Worm (Caenorhabditis elegans) whole organism, L3 larva: ENCODE data around the gene ser-2.
A peak's percentile ranks its signal among the peaks of the same experiment; 100 is the strongest.

Source experiments
- ZK546.5 ChIP-seq: sonication (generic microtip); optimal IDR thresholded peaks from 2 replicates; lab custom pipeline; 2017; ENCODE audit warnings: missing biosample characterization, missing genetic modification characterization
- aly-2 ChIP-seq: fragments of 150-350 bp; optimal IDR thresholded peaks from 2 replicates; lab custom pipeline; 2014; ENCODE audit warnings: missing biosample characterization, missing genetic modification characterization
- ama-1 ChIP-seq: fragments of 150-350 bp; optimal IDR thresholded peaks from 2 replicates; lab custom pipeline; 2018
- ceh-16 ChIP-seq: sonication (generic microtip); optimal IDR thresholded peaks from 2 replicates; lab custom pipeline; 2017; ENCODE audit warnings: missing biosample characterization, missing genetic modification characterization
- ceh-9 ChIP-seq: sonication (generic microtip); optimal IDR thresholded peaks from 2 replicates; lab custom pipeline; 2018; ENCODE audit warnings: missing biosample characterization, missing genetic modification characterization
- daf-12 ChIP-seq: fragments of 150-350 bp; optimal IDR thresholded peaks from 2 replicates; lab custom pipeline; 2014; ENCODE audit warnings: missing biosample characterization, missing genetic modification reagents, missing genetic modification characterization
- egl-5 ChIP-seq: fragments of 150-350 bp; optimal IDR thresholded peaks from 2 replicates; lab custom pipeline; 2017; ENCODE audit warnings: missing biosample characterization, missing genetic modification reagents, missing genetic modification characterization, inconsistent platforms
- elt-1 ChIP-seq: fragments of 150-350 bp; optimal IDR thresholded peaks from 2 replicates; lab custom pipeline; 2014; ENCODE audit warnings: missing biosample characterization, missing genetic modification characterization
- elt-2 ChIP-seq: sonication (generic microtip); optimal IDR thresholded peaks from 2 replicates; lab custom pipeline; 2016; ENCODE audit warnings: missing genetic modification reagents, mild to moderate bottlenecking, missing genetic modification characterization, missing compliant biosample characterization
- elt-3 ChIP-seq, 3 experiments: fragments of 150-350 bp in 1 of 3; sonication (generic microtip) in 2 of 3; optimal IDR thresholded peaks; 2 replicates in 2 of 3; 4 replicates in 1 of 3; lab custom pipeline; 2014 to 2017; ENCODE audit warnings: missing biosample characterization in 3 of 3, missing genetic modification characterization in 3 of 3
- eor-1 ChIP-seq, 2 experiments: fragments of 150-350 bp; optimal IDR thresholded peaks; 2 replicates each; lab custom pipeline; 2014 to 2018; ENCODE audit warnings: missing biosample characterization in 2 of 2, missing genetic modification characterization in 2 of 2
- fkh-10 ChIP-seq: sonication (generic microtip); optimal IDR thresholded peaks from 2 replicates; lab custom pipeline; 2017; ENCODE audit warnings: missing biosample characterization, missing genetic modification reagents, missing genetic modification characterization
- fkh-2 ChIP-seq: fragments of 150-350 bp; optimal IDR thresholded peaks from 2 replicates; lab custom pipeline; 2014; ENCODE audit warnings: missing biosample characterization, missing genetic modification reagents, missing genetic modification characterization
- fos-1 ChIP-seq: fragments of 150-350 bp; optimal IDR thresholded peaks from 2 replicates; lab custom pipeline; 2014; ENCODE audit warnings: missing biosample characterization, missing genetic modification characterization
- hmg-11 ChIP-seq: sonication (generic microtip); optimal IDR thresholded peaks from 2 replicates; lab custom pipeline; 2016; ENCODE audit warnings: missing genetic modification characterization, missing compliant biosample characterization
- jun-1 ChIP-seq: fragments of 150-350 bp; optimal IDR thresholded peaks from 2 replicates; lab custom pipeline; 2014; ENCODE audit warnings: missing biosample characterization, missing genetic modification reagents, missing genetic modification characterization
- lin-15B ChIP-seq: fragments of 150-350 bp; optimal IDR thresholded peaks from 2 replicates; lab custom pipeline; 2014; ENCODE audit warnings: missing biosample characterization, missing genetic modification characterization
- lin-39 ChIP-seq: fragments of 150-350 bp; optimal IDR thresholded peaks from 2 replicates; lab custom pipeline; 2018; ENCODE audit warnings: missing biosample characterization, missing genetic modification reagents, missing genetic modification characterization
- mdl-1 ChIP-seq: fragments of 150-350 bp; optimal IDR thresholded peaks from 2 replicates; lab custom pipeline; 2014; ENCODE audit warnings: missing biosample characterization, missing genetic modification characterization
- mml-1 ChIP-seq: fragments of 150-350 bp; sonication (generic microtip); optimal IDR thresholded peaks from 3 replicates; lab custom pipeline; 2014; ENCODE audit warnings: missing biosample characterization, missing genetic modification characterization
- nhr-11 ChIP-seq: fragments of 150-350 bp; optimal IDR thresholded peaks from 2 replicates; lab custom pipeline; 2014; ENCODE audit warnings: missing biosample characterization, missing genetic modification characterization
- nhr-12 ChIP-seq: fragments of 150-350 bp; optimal IDR thresholded peaks from 2 replicates; lab custom pipeline; 2014; ENCODE audit warnings: missing biosample characterization, missing genetic modification characterization
- nhr-23 ChIP-seq: fragments of 150-350 bp; optimal IDR thresholded peaks from 2 replicates; lab custom pipeline; 2014; ENCODE audit warnings: missing biosample characterization, missing genetic modification reagents, missing genetic modification characterization
- nhr-237 ChIP-seq: fragments of 150-350 bp; optimal IDR thresholded peaks from 2 replicates; lab custom pipeline; 2014; ENCODE audit warnings: missing biosample characterization, missing genetic modification characterization
- nhr-25 ChIP-seq: sonication (generic microtip); optimal IDR thresholded peaks from 2 replicates; lab custom pipeline; 2017; ENCODE audit warnings: missing biosample characterization, missing genetic modification characterization
- nhr-28 ChIP-seq: fragments of 150-350 bp; optimal IDR thresholded peaks from 2 replicates; lab custom pipeline; 2014; ENCODE audit warnings: missing biosample characterization, missing genetic modification characterization
- nhr-43 ChIP-seq: sonication (generic microtip); optimal IDR thresholded peaks from 2 replicates; lab custom pipeline; 2016; ENCODE audit warnings: mild to moderate bottlenecking, missing genetic modification characterization, missing compliant biosample characterization; ENCODE audit not compliant: poor library complexity, severe bottlenecking
- nhr-67 ChIP-seq: fragments of 150-350 bp; optimal IDR thresholded peaks from 2 replicates; lab custom pipeline; 2014; ENCODE audit warnings: missing biosample characterization, missing genetic modification characterization
- nhr-76 ChIP-seq: fragments of 150-350 bp; sonication (generic microtip); optimal IDR thresholded peaks from 5 replicates; lab custom pipeline; 2014; ENCODE audit warnings: missing biosample characterization, missing genetic modification characterization
- nhr-77 ChIP-seq: fragments of 150-350 bp; optimal IDR thresholded peaks from 2 replicates; lab custom pipeline; 2014; ENCODE audit warnings: missing biosample characterization, missing genetic modification characterization
- pha-4 ChIP-seq: fragments of 150-350 bp; optimal IDR thresholded peaks from 2 replicates; lab custom pipeline; 2014; ENCODE audit warnings: missing biosample characterization, missing genetic modification reagents, missing genetic modification characterization
- pqm-1 ChIP-seq: fragments of 150-350 bp; optimal IDR thresholded peaks from 2 replicates; lab custom pipeline; 2017; ENCODE audit warnings: missing biosample characterization, missing genetic modification characterization, inconsistent platforms
- sea-2 ChIP-seq: fragments of 150-350 bp; sonication (generic microtip); optimal IDR thresholded peaks from 4 replicates; lab custom pipeline; 2014; ENCODE audit warnings: missing biosample characterization, missing genetic modification reagents, missing genetic modification characterization
- snpc-4 ChIP-seq: fragments of 150-350 bp; optimal IDR thresholded peaks from 2 replicates; lab custom pipeline; 2014; ENCODE audit warnings: missing biosample characterization, missing genetic modification characterization
- tbx-2 ChIP-seq: sonication (generic microtip); optimal IDR thresholded peaks from 2 replicates; lab custom pipeline; 2016; ENCODE audit warnings: mild to moderate bottlenecking, missing genetic modification characterization, missing compliant biosample characterization
- unc-39 ChIP-seq: sonication (generic microtip); optimal IDR thresholded peaks from 4 replicates; lab custom pipeline; 2017; ENCODE audit warnings: missing biosample characterization, missing genetic modification characterization
- zag-1 ChIP-seq: fragments of 150-350 bp; optimal IDR thresholded peaks from 2 replicates; lab custom pipeline; 2014; ENCODE audit warnings: missing biosample characterization, missing genetic modification characterization
- ztf-11 ChIP-seq: fragments of 150-350 bp; optimal IDR thresholded peaks from 2 replicates; lab custom pipeline; 2014; ENCODE audit warnings: missing biosample characterization, missing genetic modification characterization
- ztf-4 ChIP-seq: fragments of 150-350 bp; optimal IDR thresholded peaks from 2 replicates; lab custom pipeline; 2014; ENCODE audit warnings: missing biosample characterization, missing genetic modification characterization

The ser-2 gene

ce11 chrX:15280318-15280717, 22.4 kb downstream of the ser-2 start:
- TF ChIP-seq hmg-11 (tag; lab: Kevin White, UChicago): no peak
- peak; percentile 68 for TF ChIP-seq nhr-25 (tag; lab: Kevin White, UChicago)
- no peak for TF ChIP-seq nhr-43 (tag; lab: Kevin White, UChicago)
- TF ChIP-seq nhr-11 (tag; lab: Kevin White, UChicago): no peak
- peak; percentile 62 for TF ChIP-seq nhr-23 (tag; lab: Kevin White, UChicago)
- no peak for TF ChIP-seq unc-39
- TF ChIP-seq, all 47 proteins: peak for 2

ce11 chrX:15279301-15279700, 23.5 kb downstream of the ser-2 start:
- no peak for TF ChIP-seq tbx-2
- TF ChIP-seq egl-5: no peak
- no peak for TF ChIP-seq aly-2
- no peak for TF ChIP-seq nhr-237 (tag; lab: Kevin White, UChicago)
- no peak for TF ChIP-seq ztf-4 (tag; lab: Kevin White, UChicago)
- no peak for TF ChIP-seq elt-1 (tag; lab: Kevin White, UChicago)
- no peak for TF ChIP-seq daf-12 (tag; lab: Kevin White, UChicago)
- no peak for TF ChIP-seq snpc-4 (tag; lab: Kevin White, UChicago)
- TF ChIP-seq unc-39: no peak
- TF ChIP-seq ceh-9 (tag; lab: Kevin White, UChicago): no peak
- TF ChIP-seq fos-1 (tag; lab: Kevin White, UChicago): no peak
- no peak for TF ChIP-seq mml-1 (tag; lab: Kevin White, UChicago)
- peak; percentile 25 for TF ChIP-seq nhr-77 (tag; lab: Kevin White, UChicago)
- no peak for TF ChIP-seq pqm-1 (tag; lab: Kevin White, UChicago)
- TF ChIP-seq fkh-10 (GFP tag; lab: Kevin White, UChicago): no peak
- no peak for TF ChIP-seq lin-15B
- no peak for TF ChIP-seq nhr-28 (tag; lab: Kevin White, UChicago)
- TF ChIP-seq nhr-76 (tag; lab: Kevin White, UChicago): no peak
- TF ChIP-seq ama-1: no peak
- no peak for TF ChIP-seq nhr-11 (tag; lab: Kevin White, UChicago)
- TF ChIP-seq fkh-2 (tag; lab: Kevin White, UChicago): no peak
- peak; percentile 63 for TF ChIP-seq jun-1 (tag; lab: Kevin White, UChicago)
- TF ChIP-seq zag-1 (tag; lab: Kevin White, UChicago): no peak
- TF ChIP-seq pha-4 (tag; lab: Kevin White, UChicago): peak; percentile 80
- no peak for TF ChIP-seq ceh-16 (tag; lab: Kevin White, UChicago)
- TF ChIP-seq nhr-67 (tag; lab: Kevin White, UChicago): no peak
- no peak for TF ChIP-seq hmg-11 (tag; lab: Kevin White, UChicago)
- no peak for TF ChIP-seq nhr-43 (tag; lab: Kevin White, UChicago)
- TF ChIP-seq nhr-12 (tag; lab: Kevin White, UChicago): no peak
- TF ChIP-seq sea-2 (GFP tag; lab: Kevin White, UChicago): no peak
- no peak for TF ChIP-seq mdl-1 (tag; lab: Kevin White, UChicago)
- TF ChIP-seq elt-2 (tag; lab: Kevin White, UChicago): peak; percentile 35
- no peak for TF ChIP-seq eor-1 (tag; optimal IDR thresholded peaks at IDR 0.05; lab: Kevin White, UChicago)
- no peak for TF ChIP-seq nhr-23 (tag; lab: Kevin White, UChicago)
- TF ChIP-seq elt-3 (tag; optimal IDR thresholded peaks at IDR 0.05; lab: Kevin White, UChicago): no peak
- TF ChIP-seq ztf-11 (tag; lab: Kevin White, UChicago): no peak
- TF ChIP-seq ZK546.5 (tag; lab: Kevin White, UChicago): no peak
- peak; percentile 23 for TF ChIP-seq nhr-25 (tag; lab: Kevin White, UChicago)

- peak; percentile 70 for TF ChIP-seq snpc-4 (tag; lab: Kevin White, UChicago)
- TF ChIP-seq nhr-11 (tag; lab: Kevin White, UChicago): no peak
Measured at ce11 chrX:15278593-15278992, 24.2 kb downstream of the ser-2 start.

- no peak for TF ChIP-seq hmg-11 (tag; lab: Kevin White, UChicago)
- no peak for TF ChIP-seq nhr-77 (tag; lab: Kevin White, UChicago)
- TF ChIP-seq pha-4 (tag; lab: Kevin White, UChicago): peak; percentile 15
- TF ChIP-seq nhr-28 (tag; lab: Kevin White, UChicago): no peak
- peak; percentile 16 for TF ChIP-seq nhr-23 (tag; lab: Kevin White, UChicago)
- TF ChIP-seq egl-5: no peak
- TF ChIP-seq aly-2: no peak
- no peak for TF ChIP-seq lin-39 (tag; lab: Kevin White, UChicago)
- no peak for TF ChIP-seq nhr-67 (tag; lab: Kevin White, UChicago)
- no peak for TF ChIP-seq fkh-2 (tag; lab: Kevin White, UChicago)
- no peak for TF ChIP-seq daf-12 (tag; lab: Kevin White, UChicago)
- TF ChIP-seq eor-1 (tag; optimal IDR thresholded peaks at IDR 0.05; lab: Kevin White, UChicago): no peak
- peak; percentile 65 for TF ChIP-seq nhr-25 (tag; lab: Kevin White, UChicago)
Measured at ce11 chrX:15277714-15278187, 25.0 kb downstream of the ser-2 start, which contains the start of gene kin-20. Gene kin-20, minus strand, starts transcription at chrX:15277764.
